Fruit fly (Drosophila melanogaster) whole organism: ENCODE data around the gene PGRP-LD.

Experiments
- CG8478 ChIP-seq: fragments of >200 bp; optimal IDR thresholded peaks from 2 replicates; lab custom pipeline; 2018; ENCODE audit warnings: inconsistent platforms
- pan ChIP-seq: fragments of >200 bp; optimal IDR thresholded peaks from 2 replicates; lab custom pipeline; 2017
- psq ChIP-seq: fragments of >200 bp; optimal IDR thresholded peaks from 2 replicates; lab custom pipeline; 2017
- usp ChIP-seq: fragments of >200 bp; optimal IDR thresholded peaks from 2 replicates; lab custom pipeline; 2017; ENCODE audit warnings: missing biosample characterization, missing genetic modification characterization, mixed read lengths

dm6 chr3L:5828684-5829083, 48.8 kb downstream of the PGRP-LD start:
- no peak for TF ChIP-seq pan (lab: Kevin White, UChicago)
- TF ChIP-seq psq (lab: Kevin White, UChicago), result no peak
- TF ChIP-seq CG8478 (lab: Kevin White, UChicago), result no peak
- TF ChIP-seq usp (GFP tag; lab: Kevin White, UChicago), result no peak
